Worm (Caenorhabditis elegans): ENCODE measurements around the gene K02D10.3.

K02D10.3 gene

DNA sequence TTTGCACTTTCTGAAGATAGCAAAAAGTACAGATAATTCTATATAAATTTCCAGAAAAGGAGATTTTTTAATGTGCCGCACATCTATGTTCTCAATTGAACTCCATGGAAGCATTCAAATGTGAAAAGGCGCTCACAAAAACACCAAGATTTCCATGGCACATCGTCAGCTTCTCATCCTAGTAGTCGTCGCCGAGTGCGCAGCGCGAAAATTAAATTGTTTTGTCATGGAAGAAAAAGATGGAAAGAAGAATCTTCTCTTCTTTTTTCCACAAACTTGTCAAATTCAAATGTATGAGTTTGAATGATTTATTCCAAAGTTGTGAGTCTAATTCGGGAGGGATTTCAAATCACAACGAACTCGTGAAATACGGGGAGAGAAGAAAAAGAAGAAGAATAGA is 34.4 kb downstream of the K02D10.3 start:
- TF ChIP-seq fkh-10 (GFP tag; optimal IDR thresholded peaks at IDR 0.05) (peak; percentile 31), D1046.2 (GFP tag; IDR thresholded peaks at IDR 0.05) (no peak), zag-1 (tag; optimal IDR thresholded peaks at IDR 0.05) (no peak), daf-16 (GFP tag; optimal IDR thresholded peaks at IDR 0.05) (no peak), daf-16 (tag; optimal IDR thresholded peaks at IDR 0.05) (no peak), lin-39 (tag; optimal IDR thresholded peaks at IDR 0.05) (no peak), nhr-10 (tag; optimal IDR thresholded peaks at IDR 0.05) (no peak), Y75B8A.6 (GFP tag; IDR thresholded peaks at IDR 0.05) (no peak)

- TF ChIP-seq snpc-4 (tag; optimal IDR thresholded peaks at IDR 0.05) (no peak), lsy-2 (tag; optimal IDR thresholded peaks at IDR 0.05) (no peak), nhr-42 (GFP tag; IDR thresholded peaks at IDR 0.05) (no peak), F26F4.8 (GFP tag; conservative IDR thresholded peaks at IDR 0.05) (no peak), madf-5 (GFP tag; IDR thresholded peaks at IDR 0.05) (no peak), mdl-1 (tag; optimal IDR thresholded peaks at IDR 0.05) (peak in 1 of 2 experiments; percentile 40), lin-1 (GFP tag; IDR thresholded peaks at IDR 0.05) (no peak), aha-1 (tag) (peak; percentile 87), pqm-1 (tag; optimal IDR thresholded peaks at IDR 0.05) (no peak), nhr-48 (tag; optimal IDR thresholded peaks at IDR 0.05) (peak; percentile 66), hmg-1.1 (GFP tag; IDR thresholded peaks at IDR 0.05) (no peak), dmd-9 (GFP tag; IDR thresholded peaks at IDR 0.05) (no peak), zip-11 (GFP tag; IDR thresholded peaks at IDR 0.05) (no peak), ztf-7 (tag; optimal IDR thresholded peaks at IDR 0.05) (peak; percentile 79), dpl-1 (GFP tag; optimal IDR thresholded peaks at IDR 0.05) (no peak), nhr-28 (tag; optimal IDR thresholded peaks at IDR 0.05) (peak; percentile 52), egl-43 (GFP tag; IDR thresholded peaks at IDR 0.05) (no peak), dve-1 (tag; optimal IDR thresholded peaks at IDR 0.05; ENCODE audit: insufficient read depth) (peak; percentile 47), arid-1 (GFP tag; conservative IDR thresholded peaks at IDR 0.05) (no peak; the same call in 1 of the 2 replicates), spr-1 (tag; optimal IDR thresholded peaks at IDR 0.05) (no peak), php-3 (GFP tag; IDR thresholded peaks at IDR 0.05) (no peak), T26A8.4 (GFP tag; IDR thresholded peaks at IDR 0.05) (no peak), zfp-3 (GFP tag; conservative IDR thresholded peaks at IDR 0.05) (no peak), ZK546.5 (tag; optimal IDR thresholded peaks at IDR 0.05) (no peak), F10B5.3 (tag; optimal IDR thresholded peaks at IDR 0.05) (no peak), R02D3.7 (tag; optimal IDR thresholded peaks at IDR 0.05) (no peak), lin-39 (tag; optimal IDR thresholded peaks at IDR 0.05) (no peak), nhr-41 (GFP tag; IDR thresholded peaks at IDR 0.05) (no peak), sdz-12 (GFP tag; optimal IDR thresholded peaks at IDR 0.05) (no peak), nhr-237 (tag; optimal IDR thresholded peaks at IDR 0.05) (no peak), lin-15B (tag; optimal IDR thresholded peaks at IDR 0.05) (no peak), egl-27 (tag; optimal IDR thresholded peaks at IDR 0.05) (no peak), mxl-2 (GFP tag; conservative IDR thresholded peaks at IDR 0.05) (no peak), T20F7.1 (GFP tag; optimal IDR thresholded peaks at IDR 0.05) (peak; percentile 10), Y5F2A.4 (GFP tag; optimal IDR thresholded peaks at IDR 0.05) (no peak), fos-1 (tag; optimal IDR thresholded peaks at IDR 0.05) (no peak), Y48G9A.11 (GFP tag; IDR thresholded peaks at IDR 0.05) (no peak), ZK337.2 (GFP tag; IDR thresholded peaks at IDR 0.05) (no peak), vab-7 (GFP tag; IDR thresholded peaks at IDR 0.05) (0 out of 2 replicates have a peak, but pooled peaks have one; percentile 19), lim-7 (GFP tag; IDR thresholded peaks at IDR 0.05) (no peak), zag-1 (tag; optimal IDR thresholded peaks at IDR 0.05) (no peak), lin-29 (GFP tag; IDR thresholded peaks at IDR 0.05) (no peak), jun-1 (tag; optimal IDR thresholded peaks at IDR 0.05) (no peak), madf-9 (GFP tag; conservative IDR thresholded peaks at IDR 0.05) (no peak), nhr-111 (GFP tag; optimal IDR thresholded peaks at IDR 0.05) (no peak)
Measured at ce11 chrIII:8734327-8734885, 37.3 kb downstream of the K02D10.3 start.

Measured in whole organism, L4 larva.